Worm (Caenorhabditis elegans) whole organism, L4/young adult: ENCODE measurements around the gene F55E10.4.

Source experiments
- W03F9.2 ChIP-seq: fragments of 150-350 bp; optimal IDR thresholded peaks from 2 replicates; lab custom pipeline; 2014; ENCODE audit warnings: missing biosample characterization, missing genetic modification characterization
- dao-5 ChIP-seq: sonication (generic microtip); optimal IDR thresholded peaks from 2 replicates; lab custom pipeline; 2016; ENCODE audit warnings: missing genotype, missing genetic modification characterization, moderate library complexity, missing compliant biosample characterization
- him-1 ChIP-seq: sonication (generic microtip); optimal IDR thresholded peaks from 2 replicates; lab custom pipeline; 2016; ENCODE audit warnings: missing genotype, missing genetic modification reagents, missing genetic modification characterization, missing compliant biosample characterization

DNA sequence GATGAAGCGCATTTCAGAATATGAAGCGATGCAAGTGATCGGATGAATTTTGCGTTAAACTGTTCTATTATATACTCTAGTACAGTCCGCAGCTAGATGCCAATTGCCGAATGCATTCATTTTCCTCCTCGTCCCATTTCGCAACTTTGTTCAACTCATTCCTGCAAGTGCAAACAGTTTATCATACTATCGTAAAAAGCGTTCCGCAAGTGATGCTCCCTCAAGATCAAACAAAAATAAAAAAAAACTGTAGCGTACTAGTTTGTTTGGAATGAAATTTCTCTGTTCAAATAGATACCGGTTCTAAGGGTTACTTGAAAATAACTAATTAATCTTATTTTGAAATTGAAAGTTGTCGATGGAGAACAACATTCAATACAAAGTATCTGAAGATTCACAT is 6.8 kb downstream of the F55E10.4 start, which contains the start of gene pqn-57:
- TF ChIP-seq him-1 (tag; lab: Kevin White, UChicago) (no peak), dao-5 (no peak), W03F9.2 (tag; lab: Kevin White, UChicago) (no peak)
